Worm (Caenorhabditis elegans): ENCODE measurements around the gene Y47D7A.9.

The Y47D7A.9 gene

DNA sequence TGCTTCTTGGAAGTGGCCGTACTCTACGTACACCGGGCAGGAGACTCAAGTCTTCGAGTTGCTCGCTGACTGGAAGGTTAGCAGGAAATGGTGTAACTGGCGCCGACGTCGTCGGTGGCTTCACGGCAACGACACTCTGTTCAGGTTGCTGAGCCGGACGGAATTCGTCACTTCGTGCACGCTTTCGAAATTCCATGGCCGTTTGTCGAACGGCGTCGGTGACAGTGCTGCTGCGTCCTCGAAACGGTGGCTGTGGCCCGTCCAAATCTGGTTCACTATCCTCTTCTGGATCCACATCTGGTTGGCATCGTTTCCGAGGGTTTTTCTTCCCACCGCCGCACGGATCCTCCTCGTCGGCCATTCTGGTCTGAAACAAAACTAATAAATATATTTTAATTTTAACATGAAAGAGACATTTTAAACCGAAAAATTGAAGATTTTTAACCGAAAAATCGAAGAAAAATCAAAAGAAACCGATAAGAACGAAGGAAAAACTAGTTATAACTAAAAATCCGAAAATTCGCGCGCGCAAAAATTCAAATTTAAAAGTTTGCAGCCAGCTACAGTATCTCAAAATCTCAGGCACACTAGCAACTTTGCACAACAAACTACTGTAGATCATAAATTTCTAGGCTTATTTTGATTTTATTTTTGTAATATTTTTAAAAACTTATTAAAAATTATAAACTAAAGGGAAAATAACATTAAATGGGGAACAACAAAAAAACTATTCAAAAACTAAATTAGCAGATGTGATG, 47.8 kb downstream of the Y47D7A.9 start, which contains the start of gene F32D1.7:
Gene F32D1.7, minus strand, starts transcription at position 367 of the 758 bp plus-strand sequence.
- TF ChIP-seq unc-39 (tag; optimal IDR thresholded peaks at IDR 0.05) = no peak
- TF ChIP-seq lin-32 (GFP tag; optimal IDR thresholded peaks at IDR 0.05) = no peak
- no peak for TF ChIP-seq zip-8 (tag; optimal IDR thresholded peaks at IDR 0.05)
- TF ChIP-seq snpc-4 (tag; optimal IDR thresholded peaks at IDR 0.05) = no peak
- TF ChIP-seq nhr-28 (tag; optimal IDR thresholded peaks at IDR 0.05) = no peak

DNA sequence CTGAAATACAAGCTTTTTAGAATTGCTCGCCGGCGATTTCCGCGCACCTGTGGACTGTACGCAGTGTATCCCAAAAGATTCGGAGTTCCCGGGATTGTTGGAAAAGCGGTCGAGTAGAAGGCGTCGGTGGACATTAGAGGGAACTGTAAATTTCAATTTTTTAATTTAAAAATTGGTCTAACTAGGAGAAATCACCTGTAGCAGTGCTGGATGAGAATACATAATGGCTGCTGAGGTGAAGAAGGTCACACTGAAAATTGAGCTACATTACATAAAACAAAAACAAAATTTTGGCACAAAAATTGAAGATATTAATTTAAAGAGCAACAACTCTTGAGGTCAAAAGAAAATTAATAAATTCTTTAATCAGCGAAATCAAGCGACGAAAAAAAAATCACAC, 49.1 kb downstream of the Y47D7A.9 start, which contains the start of gene neg-1:
Gene neg-1, minus strand, starts transcription at position 250 of the 400 bp plus-strand sequence.
- no peak for TF ChIP-seq nhr-237 (tag; optimal IDR thresholded peaks at IDR 0.05)
- TF ChIP-seq tbx-8 (GFP tag; optimal IDR thresholded peaks at IDR 0.05) = no peak
- no peak for TF ChIP-seq lin-13 (tag; optimal IDR thresholded peaks at IDR 0.05)
- TF ChIP-seq cnd-1 (tag; optimal IDR thresholded peaks at IDR 0.05) = no peak
- no peak for TF ChIP-seq unc-39 (tag; optimal IDR thresholded peaks at IDR 0.05)
- no peak for TF ChIP-seq nhr-28 (tag; optimal IDR thresholded peaks at IDR 0.05)
- no peak for TF ChIP-seq lsy-2 (tag; optimal IDR thresholded peaks at IDR 0.05)
- TF ChIP-seq M03D4.4 (tag; optimal IDR thresholded peaks at IDR 0.05) = no peak
- no peak for TF ChIP-seq elt-1 (tag; optimal IDR thresholded peaks at IDR 0.05; ENCODE audit: borderline replicate concordance, insufficient read depth)
- TF ChIP-seq unc-62 (GFP tag; optimal IDR thresholded peaks at IDR 0.05) = no peak
- no peak for TF ChIP-seq nhr-12 (tag; optimal IDR thresholded peaks at IDR 0.05)

DNA sequence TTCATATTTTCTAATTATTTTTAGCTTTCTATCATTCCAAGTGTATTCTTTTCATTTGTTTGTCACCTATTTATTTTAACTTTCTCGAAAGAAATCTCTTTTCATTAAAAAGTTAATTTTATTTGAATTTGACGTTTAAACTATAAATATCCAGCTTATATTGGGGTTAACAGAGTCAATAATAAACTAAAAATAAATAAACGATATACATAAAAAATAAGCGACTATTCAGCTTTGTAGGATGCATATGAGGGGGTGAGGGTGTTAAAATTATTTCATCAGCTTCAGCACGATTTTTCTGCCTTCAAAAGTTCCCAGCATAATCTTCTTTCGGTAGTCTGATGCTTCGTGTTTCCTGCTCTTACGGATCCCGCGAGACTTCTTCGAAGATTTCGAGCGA, 50.1 kb downstream of the Y47D7A.9 start:
- no peak for TF ChIP-seq ceh-39 (tag; optimal IDR thresholded peaks at IDR 0.05)
- no peak for TF ChIP-seq unc-120 (tag; optimal IDR thresholded peaks at IDR 0.05; ENCODE audit: poor library complexity, severe bottlenecking)
- no peak for TF ChIP-seq elt-1 (tag; optimal IDR thresholded peaks at IDR 0.05; ENCODE audit: borderline replicate concordance, insufficient read depth)
- TF ChIP-seq drap-1 (GFP tag; optimal IDR thresholded peaks at IDR 0.05) = no peak
- TF ChIP-seq nhr-237 (tag; optimal IDR thresholded peaks at IDR 0.05) = no peak
- TF ChIP-seq mls-2 (tag; optimal IDR thresholded peaks at IDR 0.05) = no peak
- TF ChIP-seq ham-2 (GFP tag; optimal IDR thresholded peaks at IDR 0.05) = no peak
- no peak for TF ChIP-seq nhr-12 (tag; optimal IDR thresholded peaks at IDR 0.05)

Data from whole organism, mixed stage, embryonic.